Worm (Caenorhabditis elegans) whole organism, L2 larva: ENCODE measurements around the gene rpl-42.
A peak's percentile ranks its signal among the peaks of the same experiment; 100 is the strongest.

ENCODE experiments used
- C34F6.9 ChIP-seq: fragments of 150-350 bp; optimal IDR thresholded peaks from 2 replicates; lab custom pipeline; 2014; ENCODE audit warnings: missing biosample characterization, missing genetic modification characterization
- F13H6.1 ChIP-seq: sonication (generic microtip); optimal IDR thresholded peaks from 2 replicates; lab custom pipeline; 2016; ENCODE audit warnings: missing genetic modification characterization, missing compliant biosample characterization
- R02D3.7 ChIP-seq: fragments of 150-350 bp; optimal IDR thresholded peaks from 2 replicates; lab custom pipeline; 2014; ENCODE audit warnings: missing biosample characterization, missing genetic modification characterization
- Y55F3AM.14 ChIP-seq: fragments of 200-800 bp; sonication (Bioruptor generic); optimal IDR thresholded peaks from 2 replicates; lab custom pipeline; 2018; ENCODE audit warnings: mild to moderate bottlenecking, missing genetic modification characterization, missing compliant biosample characterization
- ZK546.5 ChIP-seq: sonication (generic microtip); optimal IDR thresholded peaks from 2 replicates; lab custom pipeline; 2017; ENCODE audit warnings: missing biosample characterization, missing genetic modification characterization
- alr-1 ChIP-seq: fragments of 150-350 bp; optimal IDR thresholded peaks from 2 replicates; lab custom pipeline; 2014; ENCODE audit warnings: missing biosample characterization, missing genetic modification characterization
- aly-2 ChIP-seq: fragments of 150-350 bp; optimal IDR thresholded peaks from 2 replicates; lab custom pipeline; 2014; ENCODE audit warnings: missing biosample characterization, missing genetic modification characterization
- ama-1 ChIP-seq: fragments of 150-350 bp; optimal IDR thresholded peaks from 2 replicates; lab custom pipeline; 2018; ENCODE audit warnings: inconsistent platforms
- blmp-1 ChIP-seq: sonication (generic microtip); optimal IDR thresholded peaks from 2 replicates; lab custom pipeline; 2017; ENCODE audit warnings: missing genetic modification characterization, mild to moderate bottlenecking, missing compliant biosample characterization, antibody characterized with exemption, moderate library complexity; ENCODE audit not compliant: insufficient read depth
- ceh-16 ChIP-seq: fragments of 150-350 bp; optimal IDR thresholded peaks from 2 replicates; lab custom pipeline; 2014; ENCODE audit warnings: missing biosample characterization, missing genetic modification characterization
- crh-2 ChIP-seq: sonication (generic microtip); optimal IDR thresholded peaks from 2 replicates; lab custom pipeline; 2017; ENCODE audit warnings: missing biosample characterization, missing genetic modification characterization
- dmd-4 ChIP-seq: sonication (generic microtip); optimal IDR thresholded peaks from 2 replicates; lab custom pipeline; 2017; ENCODE audit warnings: missing biosample characterization, missing genetic modification characterization
- egl-27 ChIP-seq: sonication (generic microtip); optimal IDR thresholded peaks from 3 replicates; lab custom pipeline; 2017; ENCODE audit warnings: missing biosample characterization, missing genetic modification reagents, missing genetic modification characterization
- elt-1 ChIP-seq: fragments of 150-350 bp; optimal IDR thresholded peaks from 2 replicates; lab custom pipeline; 2014; ENCODE audit warnings: missing biosample characterization, missing genetic modification characterization
- elt-3 ChIP-seq: sonication (generic microtip); optimal IDR thresholded peaks from 2 replicates; lab custom pipeline; 2017; ENCODE audit warnings: missing biosample characterization, missing genetic modification characterization
- fos-1 ChIP-seq: fragments of 150-350 bp; optimal IDR thresholded peaks from 2 replicates; lab custom pipeline; 2014; ENCODE audit warnings: missing biosample characterization, missing genetic modification characterization
- gmeb-1 ChIP-seq: fragments of 150-350 bp; optimal IDR thresholded peaks from 2 replicates; lab custom pipeline; 2014; ENCODE audit warnings: missing biosample characterization, missing genetic modification characterization
- lin-11 ChIP-seq: fragments of 150-350 bp; sonication (generic microtip); optimal IDR thresholded peaks from 2 replicates; lab custom pipeline; 2014; ENCODE audit warnings: missing biosample characterization, missing genetic modification characterization, inconsistent platforms, mixed read lengths
- lin-13 ChIP-seq: fragments of 150-350 bp; optimal IDR thresholded peaks from 2 replicates; lab custom pipeline; 2014; ENCODE audit warnings: missing biosample characterization, missing genetic modification reagents, missing genetic modification characterization
- lin-39 ChIP-seq: fragments of 150-350 bp; optimal IDR thresholded peaks from 2 replicates; lab custom pipeline; 2014; ENCODE audit warnings: missing biosample characterization, missing genetic modification reagents, missing genetic modification characterization
- lsy-2 ChIP-seq, 2 experiments: fragments of 150-350 bp in 1 of 2; sonication (generic microtip) in 1 of 2; optimal IDR thresholded peaks; 2 replicates each; lab custom pipeline; 2014 to 2017; ENCODE audit warnings: missing biosample characterization in 2 of 2, missing genetic modification characterization in 2 of 2
- mab-5 ChIP-seq: fragments of 150-350 bp; optimal IDR thresholded peaks from 2 replicates; lab custom pipeline; 2014; ENCODE audit warnings: missing biosample characterization, missing genetic modification characterization
- mbf-1 ChIP-seq: sonication (generic microtip); optimal IDR thresholded peaks from 2 replicates; lab custom pipeline; 2017; ENCODE audit warnings: missing biosample characterization, missing genetic modification characterization
- mdl-1 ChIP-seq, 2 experiments: fragments of 150-350 bp in 1 of 2; sonication (generic microtip) in 1 of 2; optimal IDR thresholded peaks; 2 replicates each; lab custom pipeline; 2017; ENCODE audit warnings: missing biosample characterization in 2 of 2, missing genetic modification characterization in 2 of 2
- nhr-10 ChIP-seq: sonication (generic microtip); optimal IDR thresholded peaks from 2 replicates; lab custom pipeline; 2017; ENCODE audit warnings: missing biosample characterization, missing genetic modification characterization
- nhr-11 ChIP-seq: fragments of 150-350 bp; optimal IDR thresholded peaks from 2 replicates; lab custom pipeline; 2014; ENCODE audit warnings: missing biosample characterization, missing genetic modification characterization
- nhr-12 ChIP-seq: fragments of 150-350 bp; optimal IDR thresholded peaks from 2 replicates; lab custom pipeline; 2014; ENCODE audit warnings: missing biosample characterization, missing genetic modification characterization
- nhr-129 ChIP-seq: fragments of 150-350 bp; optimal IDR thresholded peaks from 2 replicates; lab custom pipeline; 2014; ENCODE audit warnings: missing biosample characterization, missing genetic modification characterization
- nhr-25 ChIP-seq: fragments of 150-350 bp; sonication (generic microtip); optimal IDR thresholded peaks from 3 replicates; lab custom pipeline; 2014; ENCODE audit warnings: missing biosample characterization, missing genetic modification characterization
- peb-1 ChIP-seq: fragments of 150-350 bp; optimal IDR thresholded peaks from 2 replicates; lab custom pipeline; 2014; ENCODE audit warnings: missing biosample characterization, missing genetic modification characterization
- sem-4 ChIP-seq: fragments of 150-350 bp; optimal IDR thresholded peaks from 2 replicates; lab custom pipeline; 2014; ENCODE audit warnings: missing biosample characterization, missing genetic modification reagents, missing genetic modification characterization
- sma-3 ChIP-seq: sonication (generic microtip); optimal IDR thresholded peaks from 2 replicates; lab custom pipeline; 2016; ENCODE audit warnings: missing genetic modification reagents, missing genetic modification characterization, missing compliant biosample characterization
- sma-9 ChIP-seq, 2 experiments: fragments of 150-350 bp in 1 of 2; sonication (generic microtip) in 1 of 2; optimal IDR thresholded peaks; 2 replicates each; lab custom pipeline; 2014 to 2016; ENCODE audit warnings: missing genetic modification characterization in 2 of 2, mild to moderate bottlenecking in 1 of 2, missing biosample characterization in 1 of 2, missing compliant biosample characterization in 1 of 2, missing genetic modification reagents in 1 of 2, moderate library complexity in 1 of 2
- snpc-4 ChIP-seq: fragments of 150-350 bp; optimal IDR thresholded peaks from 2 replicates; lab custom pipeline; 2014; ENCODE audit warnings: missing biosample characterization, missing genetic modification characterization
- unc-39 ChIP-seq: fragments of 150-350 bp; optimal IDR thresholded peaks from 2 replicates; lab custom pipeline; 2014; ENCODE audit warnings: missing biosample characterization, missing genetic modification characterization
- unc-55 ChIP-seq: fragments of 150-350 bp; sonication (generic microtip); optimal IDR thresholded peaks from 3 replicates; lab custom pipeline; 2014; ENCODE audit warnings: missing biosample characterization, missing genetic modification reagents, missing genetic modification characterization
- unc-62 ChIP-seq: fragments of 150-350 bp; optimal IDR thresholded peaks from 2 replicates; lab custom pipeline; 2014; ENCODE audit warnings: missing biosample characterization, missing genetic modification reagents, missing genetic modification characterization
- zag-1 ChIP-seq: fragments of 150-350 bp; optimal IDR thresholded peaks from 2 replicates; lab custom pipeline; 2014; ENCODE audit warnings: missing biosample characterization, missing genetic modification characterization
- ztf-1 ChIP-seq: fragments of 200-800 bp; sonication (Bioruptor generic); conservative IDR thresholded peaks from 2 replicates; pipeline ENCODE4 v1.3.6; 2022; ENCODE audit warnings: missing genetic modification characterization, missing compliant biosample characterization
- ztf-11 ChIP-seq: sonication (generic microtip); optimal IDR thresholded peaks from 2 replicates; lab custom pipeline; 2017; ENCODE audit warnings: missing biosample characterization, missing genetic modification characterization

Gene rpl-42

DNA sequence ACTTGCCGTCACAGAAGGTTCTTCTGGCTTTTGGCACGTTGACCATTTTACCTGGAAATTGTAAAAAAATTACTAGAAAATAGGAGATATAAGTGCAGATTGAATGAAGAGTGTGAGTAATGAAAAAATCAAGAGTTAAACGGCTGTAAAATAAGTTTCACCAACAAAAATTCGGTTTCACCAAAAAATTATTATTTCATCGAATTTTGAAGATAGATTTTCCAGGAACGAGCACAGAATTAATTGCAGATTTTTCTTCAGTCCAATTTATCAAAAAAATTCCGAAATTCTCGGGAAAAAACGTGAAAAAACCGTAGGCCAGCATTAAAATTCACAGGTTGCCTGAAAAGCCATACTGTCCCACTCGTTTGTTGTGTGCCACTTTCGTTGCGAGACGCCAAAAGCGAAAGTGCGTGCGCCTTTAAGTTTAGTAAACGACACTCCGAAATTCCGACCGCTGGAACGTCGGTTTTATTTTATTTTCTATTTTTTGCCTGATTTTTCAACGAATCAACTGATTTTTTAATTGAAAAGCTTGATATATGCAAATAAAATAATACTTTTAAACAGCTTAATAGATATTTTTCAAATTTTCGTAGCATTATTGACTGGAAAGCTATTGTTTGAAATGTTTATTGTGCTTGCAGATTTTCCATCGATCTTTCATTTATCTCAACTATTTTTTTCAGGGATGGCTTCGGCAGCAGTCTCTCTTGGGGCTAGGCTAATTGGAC is 4.8 kb downstream of the rpl-42 start, which contains the start of the genes rpl-36.A and nuo-1 (continued):
- TF ChIP-seq nhr-12 (tag; lab: Kevin White, UChicago) (no peak), mbf-1 (tag; lab: Kevin White, UChicago) (no peak), ztf-1 (GFP tag; lab: Robert Waterston, UW) (no peak), mab-5 (tag; lab: Kevin White, UChicago) (peak; percentile 30), dmd-4 (tag; lab: Kevin White, UChicago) (no peak), R02D3.7 (tag; lab: Kevin White, UChicago) (no peak), nhr-11 (tag; lab: Kevin White, UChicago) (no peak), unc-55 (GFP tag; lab: Kevin White, UChicago) (peak; percentile 97), unc-62 (GFP tag; lab: Kevin White, UChicago) (no peak), elt-3 (tag; lab: Kevin White, UChicago) (no peak), egl-27 (tag; lab: Kevin White, UChicago) (no peak), snpc-4 (tag; lab: Kevin White, UChicago) (peak; percentile 76), ZK546.5 (tag; lab: Kevin White, UChicago) (peak; percentile 33), lin-13 (GFP tag; lab: Kevin White, UChicago) (peak; percentile 83), aly-2 (no peak), nhr-10 (tag; lab: Kevin White, UChicago) (no peak), lin-39 (tag; lab: Kevin White, UChicago) (no peak), lin-11 (tag; lab: Kevin White, UChicago) (peak; percentile 88), sem-4 (tag; lab: Kevin White, UChicago) (peak; percentile 12), Y55F3AM.14 (GFP tag; lab: Kevin White, UChicago) (no peak), elt-1 (no peak), C34F6.9 (peak; percentile 94), F13H6.1 (tag; lab: Kevin White, UChicago) (peak; percentile 64), unc-39 (tag; lab: Kevin White, UChicago) (no peak), fos-1 (tag; lab: Kevin White, UChicago) (peak; percentile 73)
- TF ChIP-seq, all 48 proteins: peak for 23

DNA sequence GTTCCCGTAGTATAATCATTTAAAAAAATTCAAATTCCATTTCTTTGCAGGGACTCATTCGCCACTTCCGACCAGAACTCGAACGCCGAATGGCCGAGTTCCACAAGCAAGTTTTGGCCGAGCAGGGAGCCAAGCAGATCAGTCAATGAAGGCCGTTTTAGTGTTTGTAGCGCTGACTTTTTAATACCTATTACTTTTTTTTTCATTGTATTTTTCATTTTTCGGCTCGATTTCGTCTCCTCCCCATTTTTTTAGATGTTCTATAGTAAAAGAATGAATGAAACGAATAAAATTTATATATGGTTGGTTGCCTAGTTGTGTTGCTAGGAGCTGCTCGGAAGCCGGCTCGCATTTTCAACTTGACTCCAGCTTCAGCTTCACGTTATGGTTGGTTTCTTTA is 7.3 kb downstream of the rpl-42 start, which contains the start of gene C09H10.4:
Gene C09H10.4, plus strand, starts transcription at position 301 of the 400 bp plus-strand sequence.
- TF ChIP-seq peb-1, result no peak
- no peak for TF ChIP-seq aly-2
- TF ChIP-seq unc-39 (tag; lab: Kevin White, UChicago), result no peak
- TF ChIP-seq ceh-16 (tag; lab: Kevin White, UChicago), result no peak
- TF ChIP-seq C34F6.9, result no peak
- TF ChIP-seq, all 48 proteins: peak for 0

DNA sequence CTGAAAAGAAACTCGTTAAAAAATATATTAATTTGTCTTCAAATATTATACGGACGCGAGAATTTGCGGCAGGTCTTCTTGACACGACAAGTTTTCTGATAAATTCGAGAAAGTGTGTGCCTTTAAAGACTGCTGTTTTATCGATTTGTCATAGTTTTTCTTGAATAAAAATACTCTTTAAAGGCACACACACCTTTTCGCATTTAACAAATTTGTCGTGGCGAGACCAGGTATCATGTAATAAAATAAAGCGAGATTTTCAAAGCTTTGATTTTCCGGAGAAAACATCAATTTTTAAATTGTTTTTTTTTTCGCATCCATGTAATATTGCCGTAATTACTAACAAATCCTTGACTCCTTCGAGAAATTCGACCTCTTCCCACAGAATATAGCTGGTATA is 8.7 kb downstream of the rpl-42 start:
- TF ChIP-seq lin-11 (tag; lab: Kevin White, UChicago) (no peak), gmeb-1 (tag; lab: Kevin White, UChicago) (no peak), zag-1 (tag; lab: Kevin White, UChicago) (no peak), lin-13 (GFP tag; lab: Kevin White, UChicago) (no peak), ama-1 (lab: Kevin White, UChicago) (no peak)

DNA sequence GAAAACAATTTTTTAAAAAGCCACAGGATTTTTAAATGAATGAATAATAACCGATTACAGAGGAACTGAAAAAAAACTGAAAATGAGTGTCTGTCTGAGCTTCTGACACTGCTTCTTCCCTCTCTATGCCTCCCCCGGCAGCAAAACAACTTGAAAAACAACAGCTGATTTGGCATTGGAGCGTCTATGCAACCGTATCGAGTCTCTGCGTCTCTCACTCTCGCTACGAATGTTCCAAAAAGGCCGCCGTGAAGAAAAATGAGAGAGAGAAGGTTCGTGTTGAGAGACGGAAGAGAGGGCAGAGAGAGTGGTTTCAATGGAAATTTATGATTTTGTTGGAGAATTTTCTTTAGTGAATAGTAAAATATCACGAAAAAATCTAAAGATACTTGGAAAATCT is 10.5 kb downstream of the rpl-42 start:
- TF ChIP-seq blmp-1 (tag; lab: Kevin White, UChicago), result no peak
- no peak for TF ChIP-seq R02D3.7 (tag; lab: Kevin White, UChicago)
- TF ChIP-seq C34F6.9, result peak; percentile 91
- TF ChIP-seq mdl-1 (tag; optimal IDR thresholded peaks at IDR 0.05; lab: Kevin White, UChicago), result peak in 1 of 2 experiments; percentile 4
- peak; percentile 80 for TF ChIP-seq unc-55 (GFP tag; lab: Kevin White, UChicago)
- TF ChIP-seq snpc-4 (tag; lab: Kevin White, UChicago), result peak; percentile 8
- TF ChIP-seq nhr-25 (tag; lab: Kevin White, UChicago), result peak; percentile 20
- peak; percentile 52 to 82 for TF ChIP-seq lsy-2 (tag; optimal IDR thresholded peaks at IDR 0.05; lab: Kevin White, UChicago)
- peak; percentile 89 for TF ChIP-seq nhr-129 (tag; lab: Kevin White, UChicago)
- no peak for TF ChIP-seq nhr-12 (tag; lab: Kevin White, UChicago)
- peak; percentile 51 for TF ChIP-seq lin-13 (GFP tag; lab: Kevin White, UChicago)
- TF ChIP-seq ztf-11 (tag; lab: Kevin White, UChicago), result no peak
- peak; percentile 59 for TF ChIP-seq gmeb-1 (tag; lab: Kevin White, UChicago)
- TF ChIP-seq crh-2 (tag; lab: Kevin White, UChicago), result peak; percentile 75
- TF ChIP-seq F13H6.1 (tag; lab: Kevin White, UChicago), result peak; percentile 45
- TF ChIP-seq sma-3 (GFP tag; lab: Kevin White, UChicago), result peak; percentile 29
- TF ChIP-seq sma-9 (GFP tag; optimal IDR thresholded peaks at IDR 0.05; lab: Kevin White, UChicago), result peak; percentile 50
- no peak for TF ChIP-seq sma-9 (tag; optimal IDR thresholded peaks at IDR 0.05; lab: Kevin White, UChicago)
- peak; percentile 37 for TF ChIP-seq fos-1 (tag; lab: Kevin White, UChicago)
- TF ChIP-seq lin-11 (tag; lab: Kevin White, UChicago), result peak; percentile 68
- no peak for TF ChIP-seq alr-1 (tag; lab: Kevin White, UChicago)
